Fruit fly (Drosophila melanogaster): ENCODE results near the gene Sgs8.

Sgs8 gene

DNA sequence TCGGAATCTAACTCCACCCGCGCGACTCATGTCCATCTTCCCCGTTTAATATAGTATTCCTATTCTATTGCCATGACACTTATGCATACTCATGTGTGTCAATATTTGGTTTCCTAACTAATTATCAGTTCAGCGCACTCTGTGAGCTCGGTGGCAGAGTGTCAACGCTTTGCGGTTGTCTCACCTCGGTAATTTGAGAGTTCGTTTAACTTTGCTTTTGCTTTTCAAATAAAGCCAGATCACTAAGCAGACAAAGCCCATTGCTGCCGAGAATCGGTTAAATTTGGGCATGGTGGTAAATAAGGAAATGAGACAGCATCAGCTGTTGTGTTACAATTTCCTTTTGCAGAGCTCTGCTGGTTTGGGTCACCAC lies 31.1 kb upstream of the Sgs8 start (continued):
- TF ChIP-seq Mad (GFP tag; optimal IDR thresholded peaks at IDR 0.05), result no peak
- TF ChIP-seq lola (GFP tag; optimal IDR thresholded peaks at IDR 0.05), result peak in 1 of 3 experiments; percentile 12
- peak; percentile 25 for TF ChIP-seq CG18619 (GFP tag; optimal IDR thresholded peaks at IDR 0.05)
- peak in 1 of 2 experiments; percentile 10 for TF ChIP-seq Pdp1 (GFP tag; optimal IDR thresholded peaks at IDR 0.05)
- TF ChIP-seq CG4617 (GFP tag; optimal IDR thresholded peaks at IDR 0.05; ENCODE audit: borderline replicate concordance), result no peak
- peak; percentile 27 for TF ChIP-seq CG14710 (tag; optimal IDR thresholded peaks at IDR 0.05)
- TF ChIP-seq Sry-δ (GFP tag; optimal IDR thresholded peaks at IDR 0.05), result no peak
- TF ChIP-seq CG17829 (tag; optimal IDR thresholded peaks at IDR 0.05), result peak; percentile 25
- no peak for TF ChIP-seq Hr51 (GFP tag; optimal IDR thresholded peaks at IDR 0.05)
- no peak for TF ChIP-seq pum (GFP tag; optimal IDR thresholded peaks at IDR 0.05)
- TF ChIP-seq nerfin-1 (tag; optimal IDR thresholded peaks at IDR 0.05), result peak; percentile 8
- TF ChIP-seq CG5180 (GFP tag; optimal IDR thresholded peaks at IDR 0.05), result no peak
- TF ChIP-seq Nf-YC (tag; optimal IDR thresholded peaks at IDR 0.05), result peak; percentile 21
- peak; percentile 23 for TF ChIP-seq CG12219 (GFP tag; optimal IDR thresholded peaks at IDR 0.05)
- TF ChIP-seq CG10366 (GFP tag; IDR thresholded peaks at IDR 0.05), result no peak
- peak; percentile 16 for TF ChIP-seq NC2β (GFP tag; optimal IDR thresholded peaks at IDR 0.05)
- no peak for TF ChIP-seq Stat92E (GFP tag; optimal IDR thresholded peaks at IDR 0.05)
- TF ChIP-seq CG4707 (GFP tag; optimal IDR thresholded peaks at IDR 0.05), result peak; percentile 40
- TF ChIP-seq CG11696 (GFP tag; IDR thresholded peaks at IDR 0.05), result peak; percentile 28; the same call in 1 of the 2 replicates
- TF ChIP-seq CHES-1-like (GFP tag; optimal IDR thresholded peaks at IDR 0.05), result peak; percentile 8
- peak; percentile 40 for TF ChIP-seq dmrt11E (tag; optimal IDR thresholded peaks at IDR 0.05)
- TF ChIP-seq Med (GFP tag), result peak; percentile 86
- peak; percentile 13 for TF ChIP-seq btn (GFP tag; optimal IDR thresholded peaks at IDR 0.05)
- TF ChIP-seq lov (optimal IDR thresholded peaks at IDR 0.05), result no peak
- 0 out of 3 replicates have a peak, but pooled peaks have one; percentile 12 for TF ChIP-seq lov (GFP tag; IDR thresholded peaks at IDR 0.05)
- TF ChIP-seq ci (GFP tag; IDR thresholded peaks at IDR 0.05), result peak; percentile 52; the same call in 2 of the 3 replicates
- no peak for TF ChIP-seq vfl (GFP tag; optimal IDR thresholded peaks at IDR 0.05)
- peak; percentile 72 for TF ChIP-seq CG12071 (GFP tag; optimal IDR thresholded peaks at IDR 0.05)
- TF ChIP-seq mam (GFP tag; optimal IDR thresholded peaks at IDR 0.05), result no peak
- peak; percentile 52 for TF ChIP-seq CG8359 (GFP tag; optimal IDR thresholded peaks at IDR 0.05; ENCODE audit: borderline replicate concordance)
- TF ChIP-seq HLHmδ (GFP tag; optimal IDR thresholded peaks at IDR 0.05), result peak; percentile 68
- TF ChIP-seq kay (GFP tag; optimal IDR thresholded peaks at IDR 0.05), result peak; percentile 38
- no peak for TF ChIP-seq Ptx1 (GFP tag; IDR thresholded peaks at IDR 0.05)
- peak; percentile 55 for TF ChIP-seq Asciz (GFP tag; optimal IDR thresholded peaks at IDR 0.05)
- no peak for TF ChIP-seq gfzf (GFP tag; optimal IDR thresholded peaks at IDR 0.05)
- peak; percentile 6 for TF ChIP-seq CG4328 (GFP tag; optimal IDR thresholded peaks at IDR 0.05)
- TF ChIP-seq MTF-1 (GFP tag; optimal IDR thresholded peaks at IDR 0.05; ENCODE audit: borderline replicate concordance), result peak; percentile 5
- no peak for TF ChIP-seq her (GFP tag; optimal IDR thresholded peaks at IDR 0.05)
- no peak for TF ChIP-seq CG7963 (GFP tag; IDR thresholded peaks at IDR 0.05; ENCODE audit: partially characterized antibody)
- peak; percentile 45 for TF ChIP-seq Blimp-1 (GFP tag; optimal IDR thresholded peaks at IDR 0.05)
- no peak for TF ChIP-seq CG11560 (tag; IDR thresholded peaks at IDR 0.05)
- TF ChIP-seq nmo (GFP tag; optimal IDR thresholded peaks at IDR 0.05), result no peak
- TF ChIP-seq yki (optimal IDR thresholded peaks at IDR 0.05), result no peak
- peak; percentile 7 for TF ChIP-seq gcm (GFP tag; optimal IDR thresholded peaks at IDR 0.05)
- TF ChIP-seq CG6854 (GFP tag; optimal IDR thresholded peaks at IDR 0.05), result no peak
- TF ChIP-seq CG16815 (GFP tag; optimal IDR thresholded peaks at IDR 0.05), result no peak
- no peak for TF ChIP-seq Scr (GFP tag; IDR thresholded peaks at IDR 0.05; ENCODE audit: partially characterized antibody)
- TF ChIP-seq br (optimal IDR thresholded peaks at IDR 0.05), result no peak
- TF ChIP-seq CG33557 (GFP tag; optimal IDR thresholded peaks at IDR 0.05), result peak; percentile 64
- no peak for TF ChIP-seq CG14667 (GFP tag; IDR thresholded peaks at IDR 0.05)
